Worm (Caenorhabditis elegans): ENCODE data around the gene amt-4.

DNA sequence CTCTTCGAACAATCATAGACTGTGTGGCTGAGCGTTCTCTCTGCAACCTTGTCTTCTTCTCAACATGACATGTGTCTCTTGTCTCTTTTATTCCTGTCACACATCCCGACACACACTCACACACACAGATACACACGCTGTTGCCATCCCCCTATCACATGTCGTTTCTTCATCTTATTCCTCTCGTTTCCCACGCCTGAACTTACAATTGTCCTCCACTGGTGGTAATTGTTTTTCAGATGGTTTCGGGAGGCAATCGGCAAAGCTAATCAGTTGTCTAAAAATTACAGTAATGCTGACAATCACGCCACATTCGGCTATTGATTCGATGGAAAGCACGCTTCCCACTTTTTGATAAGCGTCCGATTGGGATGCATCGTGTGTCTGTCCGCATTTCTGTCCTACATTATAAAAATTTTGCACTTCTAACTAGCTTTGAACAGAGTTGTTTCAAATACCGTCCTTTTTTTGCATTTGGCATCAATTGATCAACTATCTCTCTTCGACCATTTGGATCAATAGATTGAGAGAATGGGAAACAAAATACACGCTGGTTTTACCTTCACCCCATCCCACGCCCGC, 32.9 kb upstream of the amt-4 start, which contains the start of gene nhr-35:
- TF ChIP-seq unc-62 (GFP tag; optimal IDR thresholded peaks at IDR 0.05) (peak; percentile 77), nhr-67 (tag; optimal IDR thresholded peaks at IDR 0.05) (no peak), lin-39 (tag; optimal IDR thresholded peaks at IDR 0.05) (peak; percentile 11), R02D3.7 (tag; optimal IDR thresholded peaks at IDR 0.05) (no peak)

Measured in whole organism, L3 larva.